Worm (Caenorhabditis elegans): Measurements from ENCODE around the gene C07D10.6.

DNA sequence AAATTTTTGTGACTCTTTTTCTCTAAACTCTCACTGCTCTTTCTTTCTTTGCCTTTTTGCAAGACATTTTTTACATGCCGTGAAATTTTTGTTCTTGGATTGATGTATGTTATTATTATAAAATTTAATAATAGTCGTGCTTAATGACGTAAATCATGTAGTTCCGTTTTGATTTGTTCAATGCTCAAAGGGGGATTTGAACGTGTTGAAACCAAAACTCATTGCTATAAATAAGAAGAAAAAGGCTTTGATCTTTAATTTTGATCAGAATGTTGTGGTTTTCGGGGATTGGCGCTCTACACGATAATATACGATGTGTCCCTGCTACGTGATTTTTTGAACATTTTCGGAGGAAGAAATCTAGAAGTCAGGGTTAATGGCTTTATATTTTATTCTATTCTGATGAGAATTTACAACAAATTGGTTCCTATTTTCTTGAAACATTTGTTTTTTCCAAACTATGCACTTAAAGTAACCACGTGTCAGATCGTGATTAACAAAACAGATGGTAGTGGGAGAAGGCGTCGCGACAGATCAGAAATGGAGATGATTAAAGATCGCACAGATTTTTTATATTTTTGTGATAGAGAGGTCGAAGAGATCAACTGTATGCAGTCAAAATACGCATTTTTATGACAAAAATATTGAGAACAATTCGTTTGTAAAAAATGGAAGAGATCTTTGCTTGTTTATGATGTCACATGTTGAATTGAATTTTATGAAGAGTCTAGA, 37.4 kb upstream of the C07D10.6 start:
- no peak for TF ChIP-seq ttx-3 (tag; optimal IDR thresholded peaks at IDR 0.05)
- no peak for TF ChIP-seq pat-9 (tag; optimal IDR thresholded peaks at IDR 0.05)
